Worm (Caenorhabditis elegans): ENCODE results near the gene pfs-2.

pfs-2 gene

ce11 chrII:14406117-14406935 lies 48.2 kb downstream of the pfs-2 start:
- TF ChIP-seq bed-3 (GFP tag; optimal IDR thresholded peaks at IDR 0.05): no peak
- TF ChIP-seq ztf-11 (tag; optimal IDR thresholded peaks at IDR 0.05): no peak
- no peak for TF ChIP-seq cnd-1 (tag; optimal IDR thresholded peaks at IDR 0.05)
- TF ChIP-seq ceh-39 (tag; optimal IDR thresholded peaks at IDR 0.05): no peak
- no peak for TF ChIP-seq snpc-4 (tag; optimal IDR thresholded peaks at IDR 0.05)
- TF ChIP-seq nhr-12 (tag; optimal IDR thresholded peaks at IDR 0.05): no peak
- no peak for TF ChIP-seq lin-32 (GFP tag; optimal IDR thresholded peaks at IDR 0.05)
- TF ChIP-seq nhr-237 (tag; optimal IDR thresholded peaks at IDR 0.05): no peak
- TF ChIP-seq M03D4.4 (tag; optimal IDR thresholded peaks at IDR 0.05): no peak
- TF ChIP-seq unc-120 (tag; optimal IDR thresholded peaks at IDR 0.05; ENCODE audit: poor library complexity, severe bottlenecking): no peak
- no peak for TF ChIP-seq nhr-2 (tag; optimal IDR thresholded peaks at IDR 0.05)
- TF ChIP-seq sptf-1 (tag; optimal IDR thresholded peaks at IDR 0.05): no peak
- TF ChIP-seq unc-62 (GFP tag; optimal IDR thresholded peaks at IDR 0.05): no peak
- TF ChIP-seq ces-1 (GFP tag; optimal IDR thresholded peaks at IDR 0.05): no peak
- no peak for TF ChIP-seq lin-13 (tag; optimal IDR thresholded peaks at IDR 0.05)

DNA sequence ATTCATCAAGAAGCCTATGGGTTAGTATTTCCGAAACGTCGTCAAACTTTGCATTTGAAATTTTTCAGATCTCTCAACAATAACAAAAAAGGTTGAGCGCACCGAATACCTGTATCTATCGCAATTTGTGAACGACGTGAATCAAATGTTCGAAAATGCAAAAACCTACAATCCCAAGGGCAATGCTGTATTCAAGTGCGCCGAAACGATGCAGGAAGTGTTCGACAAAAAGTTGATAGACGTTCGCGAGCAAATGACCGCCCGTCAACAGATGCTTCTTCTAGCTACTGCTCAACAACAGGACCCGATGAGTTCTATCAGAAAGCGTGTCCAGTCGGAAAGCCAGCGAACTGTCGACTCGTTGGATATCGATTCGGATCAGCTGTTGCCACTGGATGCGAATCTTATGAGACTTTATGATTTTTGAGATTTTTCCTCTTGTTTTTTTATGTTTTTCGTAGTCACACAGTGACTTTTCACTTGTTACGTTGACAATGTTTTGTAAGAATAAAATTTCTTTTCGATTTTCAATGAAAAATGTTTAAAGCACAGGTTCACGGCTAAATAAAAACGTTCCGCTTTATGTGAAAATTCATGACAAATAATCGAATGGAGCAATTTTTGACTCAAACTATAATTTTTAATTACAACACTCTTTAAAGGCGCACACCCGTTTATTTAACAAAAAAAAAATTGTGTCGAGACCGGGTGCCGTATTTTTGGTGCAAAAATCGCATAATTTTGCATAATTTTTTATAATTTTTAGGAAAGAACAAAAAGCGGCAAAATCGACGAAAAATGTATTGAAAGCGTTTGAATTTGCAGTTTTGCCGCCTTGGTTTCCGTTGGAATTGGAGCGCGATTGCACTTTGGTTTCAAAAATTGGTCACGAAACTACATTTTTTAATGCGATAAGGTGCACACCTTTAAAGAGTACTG lies 49.4 kb downstream of the pfs-2 start:
- TF ChIP-seq sptf-1 (tag; optimal IDR thresholded peaks at IDR 0.05) (peak; percentile 2), hlh-1 (tag; optimal IDR thresholded peaks at IDR 0.05) (no peak), unc-39 (tag; optimal IDR thresholded peaks at IDR 0.05) (no peak), mls-2 (tag; optimal IDR thresholded peaks at IDR 0.05) (peak; percentile 57), mep-1 (tag; optimal IDR thresholded peaks at IDR 0.05) (no peak), ztf-11 (tag; optimal IDR thresholded peaks at IDR 0.05) (no peak), snpc-4 (tag; optimal IDR thresholded peaks at IDR 0.05) (no peak), elt-1 (tag; optimal IDR thresholded peaks at IDR 0.05; ENCODE audit: borderline replicate concordance, insufficient read depth) (no peak), zip-8 (tag; optimal IDR thresholded peaks at IDR 0.05) (no peak), nhr-2 (tag; optimal IDR thresholded peaks at IDR 0.05) (no peak), lin-32 (GFP tag; optimal IDR thresholded peaks at IDR 0.05) (no peak), ces-1 (GFP tag; optimal IDR thresholded peaks at IDR 0.05) (no peak), unc-120 (tag; optimal IDR thresholded peaks at IDR 0.05; ENCODE audit: poor library complexity, severe bottlenecking) (no peak), nhr-12 (tag; optimal IDR thresholded peaks at IDR 0.05) (no peak), nhr-28 (tag; optimal IDR thresholded peaks at IDR 0.05) (no peak), sem-2 (GFP tag; optimal IDR thresholded peaks at IDR 0.05) (no peak)

ce11 chrII:14408312-14408711 lies 50.1 kb downstream of the pfs-2 start, which contains the start of gene F26H11.4:
Gene F26H11.4 (plus strand): TSS chrII:14408612.
- TF ChIP-seq nhr-12 (tag; optimal IDR thresholded peaks at IDR 0.05) (no peak), ces-1 (GFP tag; optimal IDR thresholded peaks at IDR 0.05) (no peak), mab-5 (tag; optimal IDR thresholded peaks at IDR 0.05) (no peak), cnd-1 (tag; optimal IDR thresholded peaks at IDR 0.05) (no peak), nhr-237 (tag; optimal IDR thresholded peaks at IDR 0.05) (no peak), pha-4 (tag; optimal IDR thresholded peaks at IDR 0.05) (no peak), M03D4.4 (tag; optimal IDR thresholded peaks at IDR 0.05) (no peak), unc-62 (GFP tag; optimal IDR thresholded peaks at IDR 0.05) (no peak), bed-3 (GFP tag; optimal IDR thresholded peaks at IDR 0.05) (no peak), mls-2 (tag; optimal IDR thresholded peaks at IDR 0.05) (no peak), drap-1 (GFP tag; optimal IDR thresholded peaks at IDR 0.05) (no peak), elt-3 (tag; optimal IDR thresholded peaks at IDR 0.05) (no peak), elt-1 (tag; optimal IDR thresholded peaks at IDR 0.05; ENCODE audit: borderline replicate concordance, insufficient read depth) (no peak)

DNA sequence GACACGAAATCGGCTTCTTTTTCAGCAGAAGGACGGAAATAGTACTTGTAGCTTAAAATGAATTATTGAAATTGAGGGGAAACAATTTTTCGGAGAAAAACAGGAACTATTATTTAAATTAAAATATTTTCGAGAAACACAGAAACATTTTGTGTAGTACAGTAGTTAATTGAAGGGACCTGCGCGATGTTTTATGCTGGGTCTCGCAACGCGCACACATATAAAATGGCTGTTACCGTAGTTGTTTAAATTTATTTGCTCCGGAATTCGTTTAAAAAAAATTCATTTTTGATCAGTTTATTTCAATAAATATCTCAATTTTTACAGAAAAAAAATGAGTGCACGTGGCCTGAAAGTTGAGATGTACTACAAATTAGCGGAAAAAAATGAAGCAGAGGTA lies 52.6 kb downstream of the pfs-2 start, which contains the start of gene dsb-2:
dsb-2 (plus strand) TSS at position 328 of the 400 bp plus-strand sequence.
- TF ChIP-seq lin-13 (tag; optimal IDR thresholded peaks at IDR 0.05) (no peak), bed-3 (GFP tag; optimal IDR thresholded peaks at IDR 0.05) (no peak), lsy-2 (tag; optimal IDR thresholded peaks at IDR 0.05) (peak; percentile 79)
